Worm (Caenorhabditis elegans): Measurements from ENCODE around the gene F49F1.9.

ce11 chrIV:4123083-4123482, 14.3 kb downstream of the F49F1.9 start, which contains the start of gene mul-1:
- no peak for TF ChIP-seq lim-7 (GFP tag; IDR thresholded peaks at IDR 0.05)
- no peak for TF ChIP-seq egl-27 (tag; optimal IDR thresholded peaks at IDR 0.05)
- TF ChIP-seq Y5F2A.4 (GFP tag; optimal IDR thresholded peaks at IDR 0.05): no peak

All from whole organism, L4 larva.